Fruit fly (Drosophila melanogaster) whole organism, embryonic: Measurements from ENCODE around the gene Shaw.

Experiments
- Bdp1 ChIP-seq: fragments of 200-800 bp; sonication (Bioruptor generic); optimal IDR thresholded peaks from 3 replicates; lab custom pipeline; 2016; ENCODE audit warnings: missing biosample characterization, missing genetic modification characterization
- CG10366 ChIP-seq: fragments of 200-800 bp; sonication (Bioruptor generic); IDR thresholded peaks from 2 replicates; pipeline ENCODE4 v1.3.6; 2022; ENCODE audit warnings: missing biosample characterization, missing genetic modification characterization
- CG11398 ChIP-seq: fragments of 200-800 bp; sonication (Bioruptor generic); optimal IDR thresholded peaks from 2 replicates; lab custom pipeline; 2016; ENCODE audit warnings: missing biosample characterization, missing genetic modification characterization
- CG13123 ChIP-seq: fragments of 200-800 bp; sonication (Bioruptor generic); optimal IDR thresholded peaks from 2 replicates; lab custom pipeline; 2016; ENCODE audit warnings: missing biosample characterization, missing genetic modification characterization
- CG14014 ChIP-seq: fragments of 200-800 bp; sonication (Bioruptor generic); IDR thresholded peaks from 2 replicates; pipeline ENCODE4 v1.3.6; 2022; ENCODE audit warnings: missing biosample characterization, missing genetic modification characterization
- CG15269 ChIP-seq: fragments of 200-800 bp; sonication (Bioruptor generic); optimal IDR thresholded peaks from 2 replicates; lab custom pipeline; 2018; ENCODE audit warnings: missing biosample characterization, mild to moderate bottlenecking, missing genetic modification characterization, moderate library complexity
- CG1602 ChIP-seq: fragments of 200-800 bp; sonication (Bioruptor generic); optimal IDR thresholded peaks from 3 replicates; lab custom pipeline; 2016; ENCODE audit warnings: missing biosample characterization, missing genetic modification characterization
- CG17829 ChIP-seq: fragments of 200-800 bp; optimal IDR thresholded peaks from 2 replicates; lab custom pipeline; 2019; ENCODE audit warnings: missing biosample characterization, mild to moderate bottlenecking, missing genetic modification characterization, moderate library complexity
- CG2116 ChIP-seq: fragments of 200-800 bp; sonication (Bioruptor generic); optimal IDR thresholded peaks from 3 replicates; lab custom pipeline; 2018; ENCODE audit warnings: missing biosample characterization, mild to moderate bottlenecking, missing genetic modification characterization
- CG2120 ChIP-seq: fragments of 200-800 bp; sonication (Bioruptor generic); optimal IDR thresholded peaks from 3 replicates; lab custom pipeline; 2016; ENCODE audit warnings: missing biosample characterization, missing genetic modification characterization
- CG2129 ChIP-seq: fragments of 200-800 bp; sonication (Bioruptor generic); IDR thresholded peaks from 2 replicates; pipeline ENCODE4 v1.3.6; 2022; ENCODE audit warnings: missing biosample characterization, missing genetic modification characterization; ENCODE audit not compliant: partially characterized antibody
- CG2202 ChIP-seq: fragments of 200-800 bp; sonication (Bioruptor generic); optimal IDR thresholded peaks from 2 replicates; lab custom pipeline; 2018; ENCODE audit warnings: missing biosample characterization, mild to moderate bottlenecking, missing genetic modification characterization
- CG31388 ChIP-seq: fragments of 200-800 bp; sonication (Bioruptor generic); optimal IDR thresholded peaks from 2 replicates; lab custom pipeline; 2016; ENCODE audit warnings: missing biosample characterization, missing genetic modification characterization
- CG3995 ChIP-seq: fragments of 200-800 bp; sonication (Bioruptor generic); optimal IDR thresholded peaks from 3 replicates; lab custom pipeline; 2016; ENCODE audit warnings: missing biosample characterization, missing genetic modification characterization
- CG4424 ChIP-seq: fragments of 200-800 bp; sonication (Bioruptor generic); optimal IDR thresholded peaks from 3 replicates; lab custom pipeline; 2016; ENCODE audit warnings: missing biosample characterization, missing genetic modification characterization
- Dbx ChIP-seq: fragments of 200-800 bp; sonication (Bioruptor generic); IDR thresholded peaks from 3 replicates; pipeline ENCODE4 v1.3.6; 2022; ENCODE audit warnings: missing biosample characterization, missing genetic modification characterization
- Doc3 ChIP-seq: fragments of 200-800 bp; sonication (Bioruptor generic); IDR thresholded peaks from 3 replicates; pipeline ENCODE4 v1.3.6; 2022; ENCODE audit warnings: missing biosample characterization, missing genetic modification characterization; ENCODE audit not compliant: partially characterized antibody
- Dp ChIP-seq: fragments of 200-800 bp; sonication (Bioruptor generic); optimal IDR thresholded peaks from 2 replicates; lab custom pipeline; 2018; ENCODE audit warnings: missing biosample characterization, mild to moderate bottlenecking, missing genetic modification characterization, moderate library complexity
- HmgZ ChIP-seq: fragments of 200-800 bp; sonication (Bioruptor generic); optimal IDR thresholded peaks from 2 replicates; lab custom pipeline; 2018; ENCODE audit warnings: missing biosample characterization, mild to moderate bottlenecking, missing genetic modification characterization
- Hr78 ChIP-seq, 2 experiments: fragments of 200-800 bp in 1 of 2; fragments of >200 bp in 1 of 2; sonication (Bioruptor generic) in 1 of 2; optimal IDR thresholded peaks; 2 replicates each; lab custom pipeline; 2017 to 2019; ENCODE audit warnings: missing biosample characterization in 2 of 2, missing genetic modification characterization in 2 of 2, mild to moderate bottlenecking in 1 of 2, moderate library complexity in 1 of 2
- Lpt ChIP-seq: fragments of >200 bp; optimal IDR thresholded peaks from 2 replicates; lab custom pipeline; 2018; ENCODE audit warnings: missing biosample characterization, missing genetic modification characterization
- MBD-R2 ChIP-seq: fragments of 200-800 bp; sonication (Bioruptor generic); IDR thresholded peaks from 2 replicates; pipeline ENCODE4 v1.3.6; 2022; ENCODE audit warnings: missing biosample characterization, missing genetic modification characterization
- Med ChIP-seq: fragments of 200-800 bp; sonication (Bioruptor generic); peaks from one replicate; lab custom pipeline; 2016; ENCODE audit warnings: missing biosample characterization, missing genetic modification characterization, mild to moderate bottlenecking, inconsistent platforms, moderate library complexity
- NFAT ChIP-seq: fragments of 200-800 bp; sonication (Bioruptor generic); IDR thresholded peaks from 2 replicates; pipeline ENCODE4 v1.3.6; 2022; ENCODE audit warnings: missing biosample characterization, missing genetic modification characterization
- Neu2 ChIP-seq: fragments of 200-800 bp; sonication (Bioruptor generic); optimal IDR thresholded peaks from 3 replicates; lab custom pipeline; 2016; ENCODE audit warnings: missing biosample characterization, missing genetic modification characterization, borderline replicate concordance
- NfI ChIP-seq: fragments of 200-800 bp; sonication (Bioruptor generic); optimal IDR thresholded peaks from 3 replicates; lab custom pipeline; 2018; ENCODE audit warnings: missing biosample characterization, mild to moderate bottlenecking, missing genetic modification characterization, moderate library complexity
- Sox102F ChIP-seq: fragments of 200-800 bp; sonication (Bioruptor generic); optimal IDR thresholded peaks from 2 replicates; lab custom pipeline; 2018; ENCODE audit warnings: missing biosample characterization, mild to moderate bottlenecking, missing genetic modification characterization, moderate library complexity
- Sry-β ChIP-seq: fragments of 200-800 bp; sonication (Bioruptor generic); optimal IDR thresholded peaks from 2 replicates; lab custom pipeline; 2018; ENCODE audit warnings: missing biosample characterization, mild to moderate bottlenecking, missing genetic modification characterization, moderate library complexity
- Sry-δ ChIP-seq: fragments of 200-800 bp; sonication (Bioruptor generic); optimal IDR thresholded peaks from 2 replicates; lab custom pipeline; 2016; ENCODE audit warnings: missing biosample characterization, missing genetic modification characterization
- amos ChIP-seq: fragments of 200-800 bp; sonication (Bioruptor generic); IDR thresholded peaks from 2 replicates; pipeline ENCODE4 v1.3.6; 2022; ENCODE audit warnings: missing biosample characterization, missing genetic modification characterization; ENCODE audit not compliant: partially characterized antibody
- az2 ChIP-seq: fragments of 200-800 bp; sonication (Bioruptor generic); optimal IDR thresholded peaks from 3 replicates; lab custom pipeline; 2016; ENCODE audit warnings: missing biosample characterization, missing genetic modification characterization
- cwo ChIP-seq: fragments of 200-800 bp; sonication (Bioruptor generic); optimal IDR thresholded peaks from 3 replicates; lab custom pipeline; 2017; ENCODE audit warnings: missing biosample characterization, missing genetic modification characterization, mild to moderate bottlenecking, moderate library complexity, missing genetic modification reagents
- dmrt99B ChIP-seq: fragments of 200-800 bp; sonication (Bioruptor generic); optimal IDR thresholded peaks from 2 replicates; lab custom pipeline; 2018; ENCODE audit warnings: missing biosample characterization, mild to moderate bottlenecking, missing genetic modification characterization, moderate library complexity
- emc ChIP-seq: fragments of 200-800 bp; sonication (Bioruptor generic); optimal IDR thresholded peaks from 2 replicates; lab custom pipeline; 2016; ENCODE audit warnings: missing biosample characterization, missing genetic modification characterization
- ems ChIP-seq: fragments of 200-800 bp; sonication (Bioruptor generic); optimal IDR thresholded peaks from 3 replicates; lab custom pipeline; 2016; ENCODE audit warnings: missing biosample characterization, missing genetic modification characterization
- eyg ChIP-seq: fragments of 200-800 bp; sonication (Bioruptor generic); optimal IDR thresholded peaks from 3 replicates; lab custom pipeline; 2016; ENCODE audit warnings: missing biosample characterization, missing genetic modification characterization
- fd3F ChIP-seq: fragments of 200-800 bp; sonication (Bioruptor generic); optimal IDR thresholded peaks from 2 replicates; lab custom pipeline; 2018; ENCODE audit warnings: missing biosample characterization, mild to moderate bottlenecking, missing genetic modification characterization, moderate library complexity
- fu2 ChIP-seq: fragments of 200-800 bp; sonication (Bioruptor generic); optimal IDR thresholded peaks from 2 replicates; lab custom pipeline; 2016; ENCODE audit warnings: missing biosample characterization, missing genetic modification characterization
- gro ChIP-seq: fragments of 200-800 bp; sonication (Bioruptor generic); optimal IDR thresholded peaks from 2 replicates; lab custom pipeline; 2016; ENCODE audit warnings: missing biosample characterization, missing genetic modification characterization
- ham ChIP-seq: fragments of 200-800 bp; sonication (Bioruptor generic); IDR thresholded peaks from 2 replicates; pipeline ENCODE4 v1.3.6; 2022; ENCODE audit warnings: missing biosample characterization, missing genetic modification characterization
- jing ChIP-seq: fragments of 200-800 bp; sonication (Bioruptor generic); optimal IDR thresholded peaks from 2 replicates; lab custom pipeline; 2018; ENCODE audit warnings: missing biosample characterization, mild to moderate bottlenecking, missing genetic modification characterization
- lbe ChIP-seq: fragments of 200-800 bp; sonication (Bioruptor generic); optimal IDR thresholded peaks from 2 replicates; lab custom pipeline; 2016; ENCODE audit warnings: missing biosample characterization, mild to moderate bottlenecking, missing genetic modification characterization
- nerfin-2 ChIP-seq: fragments of 200-800 bp; sonication (Bioruptor generic); IDR thresholded peaks from 2 replicates; pipeline ENCODE4 v1.3.6; 2022; ENCODE audit warnings: missing biosample characterization, missing genetic modification characterization; ENCODE audit not compliant: partially characterized antibody
- pan ChIP-seq, 4 experiments: fragments of >200 bp in 3 of 4; fragments of 200-800 bp in 1 of 4; sonication (Bioruptor generic) in 1 of 4; optimal IDR thresholded peaks in 3 of 4; IDR thresholded peaks in 1 of 4; 2 replicates each; pipeline versions ENCODE4 v1.3.6 to Lab custom; 2017 to 2022; ENCODE audit warnings: missing biosample characterization in 2 of 4, missing genetic modification characterization in 2 of 4, mixed read lengths in 1 of 4
- pnt ChIP-seq: fragments of 200-800 bp; sonication (Bioruptor generic); optimal IDR thresholded peaks from 3 replicates; lab custom pipeline; 2016; ENCODE audit warnings: missing biosample characterization, missing genetic modification characterization
- ranshi ChIP-seq: fragments of 200-800 bp; sonication (Bioruptor generic); IDR thresholded peaks from 2 replicates; pipeline ENCODE4 v1.3.6; 2022; ENCODE audit warnings: missing biosample characterization, missing genetic modification characterization
- rib ChIP-seq: fragments of 200-800 bp; sonication (Bioruptor generic); IDR thresholded peaks from 2 replicates; pipeline ENCODE4 v1.3.6; 2022; ENCODE audit warnings: missing biosample characterization, missing genetic modification characterization
- tio ChIP-seq: fragments of 200-800 bp; sonication (Bioruptor generic); optimal IDR thresholded peaks from 2 replicates; lab custom pipeline; 2017; ENCODE audit warnings: missing biosample characterization, missing genetic modification characterization, inconsistent platforms
- vfl ChIP-seq: fragments of 200-800 bp; sonication (Bioruptor generic); optimal IDR thresholded peaks from 2 replicates; lab custom pipeline; 2016; ENCODE audit warnings: missing biosample characterization, missing genetic modification characterization
- vnd ChIP-seq: fragments of 200-800 bp; sonication (Bioruptor generic); IDR thresholded peaks from 3 replicates; pipeline ENCODE4 v1.3.6; 2022; ENCODE audit warnings: missing biosample characterization, missing genetic modification characterization; ENCODE audit not compliant: partially characterized antibody

Shaw gene

DNA sequence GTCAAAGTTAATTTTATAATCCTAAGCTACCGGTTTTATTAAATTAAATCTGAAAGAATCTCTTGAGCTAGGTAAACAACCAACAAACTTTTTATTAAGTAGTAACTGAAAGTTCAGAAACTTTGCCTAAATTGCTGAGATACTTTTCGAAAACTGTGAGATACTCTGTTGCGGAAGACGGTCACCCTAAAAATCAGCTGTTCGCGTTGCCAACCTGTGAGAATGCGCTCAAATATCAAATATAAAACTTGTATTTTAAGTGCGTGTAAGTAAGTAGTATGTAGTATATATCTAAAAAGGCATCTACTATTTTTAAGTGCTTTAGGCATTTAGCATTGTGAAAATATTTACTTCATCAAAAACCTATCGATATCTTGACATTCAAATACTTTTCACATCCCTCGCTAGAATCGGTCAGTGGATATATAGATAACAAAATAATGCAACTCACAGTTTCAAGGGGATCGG is 5.0 kb upstream of the Shaw start, which contains the start of the genes CG31955 and CG2818 (continued):
- TF ChIP-seq pan (optimal IDR thresholded peaks at IDR 0.05; lab: Kevin White, UChicago) (no peak), pan (GFP tag; optimal IDR thresholded peaks at IDR 0.05 in 1 of 2, IDR thresholded peaks at IDR 0.05 in 1 of 2) (no peak), MBD-R2 (GFP tag; lab: Robert Waterston, UW) (peak; percentile 45; the same call in 1 of the 2 replicates), Sry-β (GFP tag; lab: Kevin White, UChicago) (no peak), eyg (GFP tag; lab: Kevin White, UChicago) (no peak), CG2202 (tag; lab: Kevin White, UChicago) (no peak), ems (GFP tag; lab: Kevin White, UChicago) (no peak), rib (GFP tag; lab: Robert Waterston, UW) (no peak), CG4424 (GFP tag; lab: Kevin White, UChicago) (no peak), CG15269 (peak; percentile 9), CG2129 (GFP tag; lab: Robert Waterston, UW) (peak; percentile 63; the same call in 1 of the 2 replicates), CG3995 (GFP tag; lab: Kevin White, UChicago) (peak; percentile 58), Dp (GFP tag; lab: Kevin White, UChicago) (peak; percentile 59), pnt (no peak), CG14014 (no peak), Sox102F (GFP tag; lab: Kevin White, UChicago) (no peak), CG11398 (no peak), lbe (GFP tag; lab: Kevin White, UChicago) (no peak), fu2 (GFP tag; lab: Kevin White, UChicago) (no peak), CG2116 (GFP tag; lab: Kevin White, UChicago) (peak; percentile 93), ham (GFP tag; lab: Robert Waterston, UW) (no peak), Med (GFP tag; lab: Kevin White, UChicago) (peak; percentile 70), Bdp1 (GFP tag; lab: Kevin White, UChicago) (no peak), Hr78 (GFP tag; optimal IDR thresholded peaks at IDR 0.05; lab: Kevin White, UChicago) (no peak), Neu2 (GFP tag; lab: Kevin White, UChicago) (no peak), NfI (GFP tag; lab: Kevin White, UChicago) (peak; percentile 26), ranshi (peak; percentile 62; the same call in 1 of the 2 replicates), CG10366 (GFP tag; lab: Robert Waterston, UW) (no peak), CG17829 (tag; lab: Kevin White, UChicago) (peak; percentile 49), Lpt (GFP tag; lab: Kevin White, UChicago) (no peak), vnd (GFP tag; lab: Robert Waterston, UW) (peak; percentile 36; the same call in 1 of the 3 replicates), CG31388 (no peak), CG1602 (GFP tag; lab: Kevin White, UChicago) (no peak), NFAT (GFP tag; lab: Robert Waterston, UW) (no peak), CG13123 (GFP tag; lab: Kevin White, UChicago) (no peak), gro (GFP tag; lab: Kevin White, UChicago) (no peak), jing (GFP tag; lab: Kevin White, UChicago) (no peak), CG2120 (GFP tag; lab: Kevin White, UChicago) (peak; percentile 41), tio (GFP tag; lab: Kevin White, UChicago) (no peak), Dbx (GFP tag; lab: Robert Waterston, UW) (no peak), emc (GFP tag; lab: Kevin White, UChicago) (no peak), dmrt99B (no peak), cwo (GFP tag; lab: Kevin White, UChicago) (no peak), az2 (GFP tag; lab: Kevin White, UChicago) (peak; percentile 1), amos (GFP tag; lab: Robert Waterston, UW) (peak; percentile 65), Sry-δ (peak; percentile 86), nerfin-2 (0 out of 2 replicates have a peak, but pooled peaks have one; percentile 24), vfl (GFP tag; lab: Kevin White, UChicago) (no peak), Doc3 (peak; percentile 68), fd3F (GFP tag; lab: Kevin White, UChicago) (no peak), HmgZ (tag; lab: Kevin White, UChicago) (peak; percentile 30)
